Worm (Caenorhabditis elegans) whole organism, L1 larva: ENCODE data around the gene F38H12.5.

ENCODE experiments used
- ama-1 ChIP-seq: fragments of 150-350 bp; optimal IDR thresholded peaks from 2 replicates; lab custom pipeline; 2014
- egl-13 ChIP-seq: sonication (generic microtip); optimal IDR thresholded peaks from 2 replicates; lab custom pipeline; 2016; ENCODE audit warnings: missing genotype, missing genetic modification reagents, missing genetic modification characterization, missing compliant biosample characterization
- lin-39 ChIP-seq: fragments of 150-350 bp; optimal IDR thresholded peaks from 2 replicates; lab custom pipeline; 2014; ENCODE audit warnings: missing biosample characterization, missing genetic modification reagents, missing genetic modification characterization
- nhr-12 ChIP-seq: sonication (generic microtip); optimal IDR thresholded peaks from 2 replicates; lab custom pipeline; 2017; ENCODE audit warnings: missing biosample characterization, missing genetic modification characterization
- nhr-28 ChIP-seq: fragments of 150-350 bp; optimal IDR thresholded peaks from 2 replicates; lab custom pipeline; 2014; ENCODE audit warnings: missing biosample characterization, missing genetic modification characterization
- nhr-76 ChIP-seq: sonication (generic microtip); optimal IDR thresholded peaks from 2 replicates; lab custom pipeline; 2017; ENCODE audit warnings: missing biosample characterization, missing genetic modification characterization
- nhr-77 ChIP-seq: fragments of 150-350 bp; optimal IDR thresholded peaks from 2 replicates; lab custom pipeline; 2014; ENCODE audit warnings: missing biosample characterization, missing genetic modification characterization
- snpc-4 ChIP-seq: fragments of 150-350 bp; optimal IDR thresholded peaks from 2 replicates; lab custom pipeline; 2014; ENCODE audit warnings: missing biosample characterization, missing genetic modification characterization
- swsn-7 ChIP-seq: sonication (generic microtip); optimal IDR thresholded peaks from 2 replicates; lab custom pipeline; 2016; ENCODE audit warnings: missing genetic modification characterization, missing compliant biosample characterization
- unc-62 ChIP-seq: fragments of 150-350 bp; optimal IDR thresholded peaks from 2 replicates; lab custom pipeline; 2014; ENCODE audit warnings: missing biosample characterization, missing genetic modification reagents, missing genetic modification characterization
- zip-4 ChIP-seq: fragments of 200-800 bp; sonication (Bioruptor generic); optimal IDR thresholded peaks from 2 replicates; lab custom pipeline; 2018; ENCODE audit warnings: mild to moderate bottlenecking, missing genetic modification characterization, moderate library complexity, missing compliant biosample characterization
- ztf-11 ChIP-seq, 2 experiments: sonication (generic microtip); optimal IDR thresholded peaks; 2 replicates each; lab custom pipeline; 2016 to 2017; ENCODE audit warnings: missing genetic modification characterization in 2 of 2, missing biosample characterization in 1 of 2, missing compliant biosample characterization in 1 of 2

ce11 chrV:4131471-4131939, 48.7 kb upstream of the F38H12.5 start, which contains the start of gene nhr-57:
- TF ChIP-seq snpc-4 (no peak), ama-1 (lab: Kevin White, UChicago) (no peak), nhr-28 (no peak), nhr-12 (tag; lab: Kevin White, UChicago) (no peak), zip-4 (GFP tag; lab: Kevin White, UChicago) (no peak), lin-39 (tag; lab: Kevin White, UChicago) (no peak), egl-13 (tag; lab: Kevin White, UChicago) (no peak), ztf-11 (tag; optimal IDR thresholded peaks at IDR 0.05; lab: Kevin White, UChicago) (no peak), nhr-76 (tag; lab: Kevin White, UChicago) (no peak), unc-62 (GFP tag; lab: Kevin White, UChicago) (no peak), swsn-7 (tag; lab: Kevin White, UChicago) (peak; percentile 51), nhr-77 (tag; lab: Kevin White, UChicago) (peak; percentile 83)
